Worm (Caenorhabditis elegans): ENCODE data around the gene R10D12.1.

- TF ChIP-seq ama-1 (optimal IDR thresholded peaks at IDR 0.05) (no peak), aly-1 (tag; optimal IDR thresholded peaks at IDR 0.05) (no peak), B0310.2 (tag; optimal IDR thresholded peaks at IDR 0.05) (no peak), scrt-1 (GFP tag; IDR thresholded peaks at IDR 0.05) (no peak), hmg-4 (GFP tag; optimal IDR thresholded peaks at IDR 0.05) (no peak), hnd-1 (tag; optimal IDR thresholded peaks at IDR 0.05) (no peak)
These were observed 978 bp upstream of the R10D12.1 start for ce11 chrV:13935423-13935822.

Data from whole organism, early embryonic.